Worm (Caenorhabditis elegans): ENCODE results near the gene fipr-29.

DNA sequence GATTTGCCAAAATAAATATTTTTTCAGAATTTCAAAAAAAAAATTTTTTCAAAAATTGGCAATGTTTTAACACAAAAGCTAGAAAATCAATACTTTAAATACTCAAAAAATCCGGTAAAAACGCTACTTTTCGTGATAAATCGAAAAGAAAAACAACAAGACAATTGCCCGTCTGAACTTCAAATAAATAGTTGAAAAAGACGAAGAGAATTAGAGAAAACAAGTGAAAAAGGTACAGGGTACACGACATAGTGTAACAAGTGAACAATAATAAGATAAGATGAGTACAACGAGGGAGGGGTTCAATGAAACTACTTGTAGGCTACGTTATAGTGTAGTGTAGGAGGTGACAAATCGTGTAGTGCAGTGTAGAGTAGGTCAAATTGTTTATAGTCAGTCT, 44.4 kb upstream of the fipr-29 start:
- TF ChIP-seq nhr-11 (tag; optimal IDR thresholded peaks at IDR 0.05) (peak; percentile 53), mab-9 (GFP tag; IDR thresholded peaks at IDR 0.05) (no peak), unc-62 (GFP tag; optimal IDR thresholded peaks at IDR 0.05) (no peak), fkh-10 (GFP tag; optimal IDR thresholded peaks at IDR 0.05) (no peak), C04F5.9 (tag; optimal IDR thresholded peaks at IDR 0.05) (no peak), elt-2 (tag; optimal IDR thresholded peaks at IDR 0.05) (no peak), nhr-76 (tag; optimal IDR thresholded peaks at IDR 0.05) (no peak), elt-3 (tag; optimal IDR thresholded peaks at IDR 0.05) (peak in 1 of 6 experiments; percentile 24), zag-1 (tag; optimal IDR thresholded peaks at IDR 0.05) (no peak), ztf-11 (tag; optimal IDR thresholded peaks at IDR 0.05) (no peak), pax-3 (tag; optimal IDR thresholded peaks at IDR 0.05) (no peak), ama-1 (optimal IDR thresholded peaks at IDR 0.05) (no peak), pqm-1 (tag; optimal IDR thresholded peaks at IDR 0.05) (no peak), mdl-1 (tag; optimal IDR thresholded peaks at IDR 0.05) (no peak)
